Worm (Caenorhabditis elegans): ENCODE data around the gene T04C12.33.

DNA sequence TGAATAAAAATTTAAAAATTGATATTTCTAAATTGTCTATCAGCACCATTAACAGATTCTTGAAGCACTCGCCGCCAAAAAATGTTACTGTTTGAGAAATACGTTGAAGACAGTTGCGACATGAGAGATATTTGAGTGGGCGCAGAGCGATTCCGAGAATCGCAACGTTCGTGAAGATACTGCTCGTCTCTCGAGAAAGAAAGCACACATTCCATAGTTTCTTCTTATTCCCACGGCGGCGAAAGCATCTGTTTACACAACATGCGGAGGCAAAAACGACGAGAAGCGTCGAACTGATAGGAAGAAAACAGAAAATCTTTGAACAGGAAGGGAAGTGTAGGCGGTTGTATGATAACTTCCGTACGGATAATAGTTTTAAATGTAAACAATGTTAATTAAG, 30.5 kb downstream of the T04C12.33 start:
- TF ChIP-seq pha-4 (tag; optimal IDR thresholded peaks at IDR 0.05) (peak; percentile 36), skn-1 (tag; optimal IDR thresholded peaks at IDR 0.05) (no peak), nhr-237 (tag; optimal IDR thresholded peaks at IDR 0.05) (no peak), nhr-12 (tag; optimal IDR thresholded peaks at IDR 0.05) (no peak)

Data from whole organism, L3 larva.